Fruit fly (Drosophila melanogaster) whole organism, embryonic: ENCODE results near the gene CG33772.

Experiments used
- Ada2b ChIP-seq: fragments of 200-800 bp; sonication (Bioruptor generic); IDR thresholded peaks from 2 replicates; pipeline ENCODE4 v1.3.6; 2022; ENCODE audit warnings: missing biosample characterization, missing genetic modification characterization
- B-H1 ChIP-seq: fragments of 200-800 bp; sonication (Bioruptor generic); IDR thresholded peaks from 3 replicates; pipeline ENCODE4 v1.3.6; 2022; ENCODE audit warnings: missing biosample characterization, missing genetic modification characterization
- BtbVII ChIP-seq: fragments of 200-800 bp; sonication (Bioruptor generic); optimal IDR thresholded peaks from 3 replicates; lab custom pipeline; 2017; ENCODE audit warnings: missing biosample characterization, mild to moderate bottlenecking, missing genetic modification characterization
- CG10431 ChIP-seq: fragments of 200-800 bp; sonication (Bioruptor generic); optimal IDR thresholded peaks from 3 replicates; lab custom pipeline; 2018; ENCODE audit warnings: missing biosample characterization, mild to moderate bottlenecking, missing genetic modification characterization
- CG10979 ChIP-seq: fragments of 200-800 bp; sonication (Bioruptor generic); optimal IDR thresholded peaks from 2 replicates; lab custom pipeline; 2018; ENCODE audit warnings: missing biosample characterization, mild to moderate bottlenecking, missing genetic modification characterization, moderate library complexity
- CG11398 ChIP-seq: fragments of 200-800 bp; sonication (Bioruptor generic); optimal IDR thresholded peaks from 2 replicates; lab custom pipeline; 2016; ENCODE audit warnings: missing biosample characterization, missing genetic modification characterization
- CG13287 ChIP-seq: fragments of 200-800 bp; sonication (Bioruptor generic); IDR thresholded peaks from 2 replicates; pipeline ENCODE4 v1.3.6; 2022; ENCODE audit warnings: missing biosample characterization, missing genetic modification characterization; ENCODE audit not compliant: partially characterized antibody
- CG13424 ChIP-seq: fragments of 200-800 bp; sonication (Bioruptor generic); optimal IDR thresholded peaks from 2 replicates; lab custom pipeline; 2019; ENCODE audit warnings: missing biosample characterization, mild to moderate bottlenecking, missing genetic modification characterization, moderate library complexity
- CG14710 ChIP-seq: fragments of 200-800 bp; sonication (Bioruptor generic); optimal IDR thresholded peaks from 3 replicates; lab custom pipeline; 2019; ENCODE audit warnings: missing biosample characterization, mild to moderate bottlenecking, missing genetic modification characterization, moderate library complexity
- CG17829 ChIP-seq: fragments of 200-800 bp; optimal IDR thresholded peaks from 2 replicates; lab custom pipeline; 2019; ENCODE audit warnings: missing biosample characterization, mild to moderate bottlenecking, missing genetic modification characterization, moderate library complexity
- CG18262 ChIP-seq: fragments of 200-800 bp; optimal IDR thresholded peaks from 3 replicates; lab custom pipeline; 2019; ENCODE audit warnings: missing biosample characterization, mild to moderate bottlenecking, missing genetic modification characterization, moderate library complexity
- CG18476 ChIP-seq: fragments of 200-800 bp; sonication (Bioruptor generic); optimal IDR thresholded peaks from 2 replicates; lab custom pipeline; 2016; ENCODE audit warnings: missing biosample characterization, mild to moderate bottlenecking, missing genetic modification characterization
- CG18599 ChIP-seq: fragments of 200-800 bp; sonication (Bioruptor generic); optimal IDR thresholded peaks from 3 replicates; lab custom pipeline; 2017; ENCODE audit warnings: missing biosample characterization, missing genetic modification characterization, mild to moderate bottlenecking, moderate library complexity, missing genetic modification reagents
- CG2116 ChIP-seq: fragments of 200-800 bp; sonication (Bioruptor generic); optimal IDR thresholded peaks from 3 replicates; lab custom pipeline; 2018; ENCODE audit warnings: missing biosample characterization, mild to moderate bottlenecking, missing genetic modification characterization
- CG30020 ChIP-seq: fragments of 200-800 bp; optimal IDR thresholded peaks from 2 replicates; lab custom pipeline; 2019; ENCODE audit warnings: missing biosample characterization, mild to moderate bottlenecking, missing genetic modification characterization, moderate library complexity
- CG32772 ChIP-seq: fragments of 200-800 bp; sonication (Bioruptor generic); IDR thresholded peaks from 2 replicates; pipeline ENCODE4 v1.3.6; 2022; ENCODE audit warnings: missing biosample characterization, missing genetic modification characterization
- CG4328 ChIP-seq: fragments of 200-800 bp; sonication (Bioruptor generic); optimal IDR thresholded peaks from 3 replicates; lab custom pipeline; 2017; ENCODE audit warnings: missing biosample characterization, missing genetic modification reagents, missing genetic modification characterization
- CG4360 ChIP-seq: fragments of 200-800 bp; sonication (Bioruptor generic); IDR thresholded peaks from 2 replicates; pipeline ENCODE4 v1.3.6; 2022; ENCODE audit warnings: missing biosample characterization, missing genetic modification characterization
- CG6791 ChIP-seq: fragments of 200-800 bp; sonication (Bioruptor generic); IDR thresholded peaks from 3 replicates; pipeline ENCODE4 v1.3.6; 2022; ENCODE audit warnings: missing biosample characterization, missing genetic modification characterization; ENCODE audit not compliant: partially characterized antibody
- CG7357 ChIP-seq: fragments of 200-800 bp; sonication (Bioruptor generic); IDR thresholded peaks from 3 replicates; pipeline ENCODE4 v1.3.6; 2022; ENCODE audit warnings: missing biosample characterization, missing genetic modification characterization
- CG9215 ChIP-seq: fragments of 200-800 bp; sonication (Bioruptor generic); IDR thresholded peaks from 2 replicates; pipeline ENCODE4 v1.3.6; 2022; ENCODE audit warnings: missing biosample characterization, missing genetic modification characterization
- Doc2 ChIP-seq: fragments of 200-800 bp; sonication (Bioruptor generic); IDR thresholded peaks from 2 replicates; pipeline ENCODE4 v1.3.6; 2022; ENCODE audit warnings: missing biosample characterization, missing genetic modification characterization
- ERR ChIP-seq: fragments of 200-800 bp; sonication (Bioruptor generic); optimal IDR thresholded peaks from 2 replicates; lab custom pipeline; 2016; ENCODE audit warnings: missing biosample characterization, missing genetic modification characterization
- HLH3B ChIP-seq: fragments of 200-800 bp; sonication (Bioruptor generic); IDR thresholded peaks from 2 replicates; pipeline ENCODE4 v1.3.6; 2022; ENCODE audit warnings: missing biosample characterization, missing genetic modification characterization
- Hr78 ChIP-seq, 2 experiments: fragments of 200-800 bp in 1 of 2; fragments of >200 bp in 1 of 2; sonication (Bioruptor generic) in 1 of 2; optimal IDR thresholded peaks; 2 replicates each; lab custom pipeline; 2017 to 2019; ENCODE audit warnings: missing biosample characterization in 2 of 2, missing genetic modification characterization in 2 of 2, mild to moderate bottlenecking in 1 of 2, moderate library complexity in 1 of 2
- Lim3 ChIP-seq: fragments of 200-800 bp; sonication (Bioruptor generic); IDR thresholded peaks from 2 replicates; pipeline ENCODE4 v1.3.6; 2022; ENCODE audit warnings: missing biosample characterization, missing genetic modification characterization
- MBD-R2 ChIP-seq: fragments of 200-800 bp; sonication (Bioruptor generic); IDR thresholded peaks from 2 replicates; pipeline ENCODE4 v1.3.6; 2022; ENCODE audit warnings: missing biosample characterization, missing genetic modification characterization
- Sin3A ChIP-seq: fragments of >200 bp; optimal IDR thresholded peaks from 2 replicates; lab custom pipeline; 2018
- Sry-δ ChIP-seq: fragments of 200-800 bp; sonication (Bioruptor generic); optimal IDR thresholded peaks from 2 replicates; lab custom pipeline; 2016; ENCODE audit warnings: missing biosample characterization, missing genetic modification characterization
- aop ChIP-seq: fragments of 200-800 bp; sonication (Bioruptor generic); IDR thresholded peaks from 2 replicates; pipeline ENCODE4 v1.3.6; 2022; ENCODE audit warnings: missing biosample characterization, missing genetic modification characterization
- ap ChIP-seq: fragments of 200-800 bp; sonication (Bioruptor generic); IDR thresholded peaks from 2 replicates; pipeline ENCODE4 v1.3.6; 2022; ENCODE audit warnings: missing biosample characterization, missing genetic modification characterization
- ase ChIP-seq: fragments of 200-800 bp; sonication (Bioruptor generic); IDR thresholded peaks from 3 replicates; pipeline ENCODE4 v1.3.6; 2022; ENCODE audit warnings: missing biosample characterization, missing genetic modification characterization
- cad ChIP-seq: fragments of >200 bp; optimal IDR thresholded peaks from 2 replicates; lab custom pipeline; 2017; ENCODE audit warnings: missing biosample characterization, missing genetic modification characterization
- ftz-f1 ChIP-seq: fragments of 200-800 bp; sonication (Bioruptor generic); optimal IDR thresholded peaks from 2 replicates; lab custom pipeline; 2016; ENCODE audit warnings: missing biosample characterization, missing genetic modification characterization
- grau ChIP-seq: fragments of 200-800 bp; optimal IDR thresholded peaks from 3 replicates; lab custom pipeline; 2019; ENCODE audit warnings: missing biosample characterization, mild to moderate bottlenecking, missing genetic modification characterization, moderate library complexity
- gro ChIP-seq: fragments of 200-800 bp; sonication (Bioruptor generic); optimal IDR thresholded peaks from 2 replicates; lab custom pipeline; 2016; ENCODE audit warnings: missing biosample characterization, missing genetic modification characterization
- insv ChIP-seq, 2 experiments: fragments of 200-800 bp; sonication (Bioruptor generic); optimal IDR thresholded peaks; 3 replicates each; lab custom pipeline; 2016 to 2018; ENCODE audit warnings: missing biosample characterization in 2 of 2, missing genetic modification characterization in 2 of 2
- lab ChIP-seq: fragments of 200-800 bp; sonication (Bioruptor generic); optimal IDR thresholded peaks from 3 replicates; lab custom pipeline; 2017; ENCODE audit warnings: missing biosample characterization, missing genetic modification characterization, mild to moderate bottlenecking, moderate library complexity, missing genetic modification reagents
- onecut ChIP-seq: fragments of 200-800 bp; sonication (Bioruptor generic); IDR thresholded peaks from 2 replicates; pipeline ENCODE4 v1.3.6; 2022; ENCODE audit warnings: missing biosample characterization, missing genetic modification characterization
- ro ChIP-seq: fragments of 200-800 bp; sonication (Bioruptor generic); IDR thresholded peaks from 2 replicates; pipeline ENCODE4 v1.3.6; 2022; ENCODE audit warnings: missing biosample characterization, missing genetic modification characterization
- sens ChIP-seq: fragments of 200-800 bp; sonication (Bioruptor generic); peaks from one replicate; lab custom pipeline; 2016; ENCODE audit warnings: missing biosample characterization, missing genetic modification characterization
- stc ChIP-seq: fragments of 200-800 bp; sonication (Bioruptor generic); IDR thresholded peaks from 2 replicates; pipeline ENCODE4 v1.3.6; 2022; ENCODE audit warnings: missing biosample characterization, missing genetic modification characterization
- tgo ChIP-seq: fragments of 200-800 bp; sonication (Bioruptor generic); IDR thresholded peaks from 3 replicates; pipeline ENCODE4 v1.3.6; 2022; ENCODE audit warnings: missing biosample characterization, missing genetic modification characterization
- tll ChIP-seq, 2 experiments: fragments of 200-800 bp in 1 of 2; fragments of >200 bp in 1 of 2; sonication (Bioruptor generic) in 1 of 2; optimal IDR thresholded peaks; 2 replicates each; lab custom pipeline; 2017 to 2019; ENCODE audit warnings: missing biosample characterization in 2 of 2, missing genetic modification characterization in 2 of 2, mild to moderate bottlenecking in 1 of 2, moderate library complexity in 1 of 2
- toy ChIP-seq: fragments of 200-800 bp; sonication (Bioruptor generic); IDR thresholded peaks from 2 replicates; pipeline ENCODE4 v1.3.6; 2022; ENCODE audit warnings: missing biosample characterization, missing genetic modification characterization
- trem ChIP-seq: fragments of 200-800 bp; optimal IDR thresholded peaks from 3 replicates; lab custom pipeline; 2019; ENCODE audit warnings: missing biosample characterization, mild to moderate bottlenecking, missing genetic modification characterization, moderate library complexity
- tup ChIP-seq: fragments of 200-800 bp; sonication (Bioruptor generic); optimal IDR thresholded peaks from 2 replicates; lab custom pipeline; 2016; ENCODE audit warnings: missing biosample characterization, mild to moderate bottlenecking, missing genetic modification characterization, moderate library complexity
- tx ChIP-seq: fragments of 200-800 bp; sonication (Bioruptor generic); optimal IDR thresholded peaks from 2 replicates; lab custom pipeline; 2016; ENCODE audit warnings: missing biosample characterization, missing genetic modification characterization
- vnd ChIP-seq: fragments of 200-800 bp; sonication (Bioruptor generic); IDR thresholded peaks from 3 replicates; pipeline ENCODE4 v1.3.6; 2022; ENCODE audit warnings: missing biosample characterization, missing genetic modification characterization; ENCODE audit not compliant: partially characterized antibody
- vvl ChIP-seq: fragments of 200-800 bp; sonication (Bioruptor generic); IDR thresholded peaks from 2 replicates; pipeline ENCODE4 v1.3.6; 2022; ENCODE audit warnings: missing biosample characterization, missing genetic modification characterization
- wdn ChIP-seq: fragments of 200-800 bp; sonication (Bioruptor generic); IDR thresholded peaks from 2 replicates; pipeline ENCODE4 v1.3.6; 2022; ENCODE audit warnings: missing biosample characterization, missing genetic modification characterization
- wek ChIP-seq: fragments of 200-800 bp; sonication (Bioruptor generic); optimal IDR thresholded peaks from 3 replicates; lab custom pipeline; 2018; ENCODE audit warnings: missing biosample characterization, mild to moderate bottlenecking, missing genetic modification characterization, moderate library complexity

The CG33772 gene

dm6 chr3L:22671699-22672276, 19.5 kb upstream of the CG33772 start (continued):
- no peak for TF ChIP-seq ase (GFP tag; lab: Robert Waterston, UW)
- no peak for TF ChIP-seq Sry-δ
- no peak for TF ChIP-seq tup
- peak in 1 of 2 experiments; percentile 68 for TF ChIP-seq Hr78 (GFP tag; optimal IDR thresholded peaks at IDR 0.05; lab: Kevin White, UChicago)
- peak; percentile 41 for TF ChIP-seq lab (GFP tag; lab: Kevin White, UChicago)
- no peak for TF ChIP-seq trem (tag; lab: Kevin White, UChicago)
- no peak for TF ChIP-seq MBD-R2 (GFP tag; lab: Robert Waterston, UW)
- TF ChIP-seq CG18476 (GFP tag; lab: Kevin White, UChicago), result no peak
- TF ChIP-seq CG18599 (GFP tag; lab: Kevin White, UChicago), result no peak
- no peak for TF ChIP-seq CG13424 (tag; lab: Kevin White, UChicago)
- TF ChIP-seq tll (GFP tag; optimal IDR thresholded peaks at IDR 0.05; lab: Kevin White, UChicago), result no peak
- TF ChIP-seq cad (GFP tag; lab: Kevin White, UChicago), result no peak
- no peak for TF ChIP-seq sens (GFP tag; lab: Kevin White, UChicago)
- TF ChIP-seq ERR, result no peak
- TF ChIP-seq CG4360 (GFP tag; lab: Robert Waterston, UW), result peak; percentile 42; the same call in 1 of the 2 replicates
- no peak for TF ChIP-seq CG18262 (tag; lab: Kevin White, UChicago)
- no peak for TF ChIP-seq Sin3A (lab: Kevin White, UChicago)
- no peak for TF ChIP-seq B-H1 (GFP tag; lab: Robert Waterston, UW)
- no peak for TF ChIP-seq tx
- TF ChIP-seq ro (GFP tag; lab: Robert Waterston, UW), result no peak
- TF ChIP-seq onecut (GFP tag; lab: Robert Waterston, UW), result no peak
- TF ChIP-seq CG17829, result no peak
- TF ChIP-seq CG6791 (GFP tag; lab: Robert Waterston, UW), result no peak
- TF ChIP-seq BtbVII (GFP tag; lab: Kevin White, UChicago), result peak; percentile 1
- TF ChIP-seq CG10979 (tag; lab: Kevin White, UChicago), result no peak
- TF ChIP-seq CG2116 (GFP tag; lab: Kevin White, UChicago), result no peak
- TF ChIP-seq wek (GFP tag; lab: Kevin White, UChicago), result no peak
- no peak for TF ChIP-seq aop
- no peak for TF ChIP-seq vnd (GFP tag; lab: Robert Waterston, UW)
- TF ChIP-seq HLH3B (GFP tag; lab: Robert Waterston, UW), result no peak
- no peak for TF ChIP-seq tgo
- no peak for TF ChIP-seq grau
- TF ChIP-seq Lim3 (GFP tag; lab: Robert Waterston, UW), result no peak
- no peak for TF ChIP-seq CG10431
- no peak for TF ChIP-seq gro (GFP tag; lab: Kevin White, UChicago)
- no peak for TF ChIP-seq vvl (GFP tag; lab: Robert Waterston, UW)
- TF ChIP-seq CG30020 (tag; lab: Kevin White, UChicago), result no peak
- TF ChIP-seq wdn (GFP tag; lab: Robert Waterston, UW), result no peak
- TF ChIP-seq ftz-f1 (GFP tag; lab: Kevin White, UChicago), result no peak
- no peak for TF ChIP-seq CG9215 (GFP tag; lab: Robert Waterston, UW)
- no peak for TF ChIP-seq CG7357
- TF ChIP-seq CG14710 (tag; lab: Kevin White, UChicago), result no peak
- no peak for TF ChIP-seq Ada2b (GFP tag; lab: Robert Waterston, UW)
- no peak for TF ChIP-seq CG13287 (GFP tag; lab: Robert Waterston, UW)
- TF ChIP-seq insv (GFP tag; optimal IDR thresholded peaks at IDR 0.05; lab: Kevin White, UChicago), result no peak
- no peak for TF ChIP-seq ap (GFP tag; lab: Robert Waterston, UW)
- no peak for TF ChIP-seq Doc2
- TF ChIP-seq CG4328 (GFP tag; lab: Kevin White, UChicago), result no peak
- TF ChIP-seq CG11398, result no peak
- TF ChIP-seq CG32772, result no peak
- TF ChIP-seq stc (GFP tag; lab: Robert Waterston, UW), result no peak
- no peak for TF ChIP-seq toy (GFP tag; lab: Robert Waterston, UW)
